Worm (Caenorhabditis elegans) whole organism, late embryonic: ENCODE data around the gene irld-4.

ENCODE experiments used
- C38D4.7 ChIP-seq: fragments of 200-800 bp; sonication (Bioruptor generic); optimal IDR thresholded peaks from 2 replicates; lab custom pipeline; 2018; ENCODE audit warnings: mild to moderate bottlenecking, missing genetic modification characterization, moderate library complexity, missing compliant biosample characterization
- ahr-1 ChIP-seq: sonication (generic microtip); optimal IDR thresholded peaks from 2 replicates; lab custom pipeline; 2016; ENCODE audit warnings: missing genetic modification characterization, missing compliant biosample characterization
- ama-1 ChIP-seq: fragments of 150-350 bp; optimal IDR thresholded peaks from 2 replicates; lab custom pipeline; 2014
- ceh-14 ChIP-seq: sonication (generic microtip); optimal IDR thresholded peaks from 2 replicates; lab custom pipeline; 2016; ENCODE audit warnings: missing genotype, missing genetic modification characterization, missing compliant biosample characterization
- ceh-18 ChIP-seq: sonication (generic microtip); optimal IDR thresholded peaks from 2 replicates; lab custom pipeline; 2016; ENCODE audit warnings: missing genetic modification characterization, missing compliant biosample characterization
- ceh-19 ChIP-seq: fragments of 200-800 bp; sonication (Bioruptor generic); optimal IDR thresholded peaks from 2 replicates; lab custom pipeline; 2018; ENCODE audit warnings: mild to moderate bottlenecking, missing genetic modification characterization, missing compliant biosample characterization
- ceh-2 ChIP-seq: sonication (generic microtip); optimal IDR thresholded peaks from 2 replicates; lab custom pipeline; 2016; ENCODE audit warnings: missing genotype, missing genetic modification characterization, missing compliant biosample characterization
- ceh-24 ChIP-seq: sonication (generic microtip); optimal IDR thresholded peaks from 2 replicates; lab custom pipeline; 2016; ENCODE audit warnings: mild to moderate bottlenecking, missing genetic modification characterization, missing compliant biosample characterization
- ceh-31 ChIP-seq: sonication (generic microtip); optimal IDR thresholded peaks from 2 replicates; lab custom pipeline; 2016; ENCODE audit warnings: missing genetic modification characterization, missing compliant biosample characterization
- ceh-34 ChIP-seq: sonication (generic microtip); optimal IDR thresholded peaks from 2 replicates; lab custom pipeline; 2016; ENCODE audit warnings: mild to moderate bottlenecking, missing genetic modification characterization, missing compliant biosample characterization
- ceh-45 ChIP-seq: fragments of 200-800 bp; sonication (Bioruptor generic); IDR thresholded peaks from 2 replicates; pipeline ENCODE4 v1.3.6; 2022; ENCODE audit warnings: missing genetic modification reagents, missing genetic modification characterization, missing compliant biosample characterization
- ceh-9 ChIP-seq: sonication (generic microtip); optimal IDR thresholded peaks from 2 replicates; lab custom pipeline; 2016; ENCODE audit warnings: mild to moderate bottlenecking, missing genetic modification characterization, inconsistent platforms, missing compliant biosample characterization
- dmd-4 ChIP-seq: sonication (generic microtip); optimal IDR thresholded peaks from 2 replicates; lab custom pipeline; 2016; ENCODE audit warnings: borderline replicate concordance, missing genetic modification characterization, missing compliant biosample characterization
- dve-1 ChIP-seq: sonication (generic microtip); optimal IDR thresholded peaks from 2 replicates; lab custom pipeline; 2017; ENCODE audit warnings: antibody characterized with exemption, mild to moderate bottlenecking, missing genetic modification characterization, missing compliant biosample characterization
- elt-2 ChIP-seq: sonication (generic microtip); optimal IDR thresholded peaks from 2 replicates; lab custom pipeline; 2016; ENCODE audit warnings: missing genetic modification reagents, missing genetic modification characterization, missing compliant biosample characterization
- ets-4 ChIP-seq: sonication (generic microtip); optimal IDR thresholded peaks from 2 replicates; lab custom pipeline; 2016; ENCODE audit warnings: missing genetic modification characterization, missing compliant biosample characterization
- fkh-10 ChIP-seq: fragments of 150-350 bp; optimal IDR thresholded peaks from 2 replicates; lab custom pipeline; 2014; ENCODE audit warnings: missing biosample characterization, missing genetic modification reagents, missing genetic modification characterization
- hlh-6 ChIP-seq: sonication (generic microtip); optimal IDR thresholded peaks from 2 replicates; lab custom pipeline; 2016; ENCODE audit warnings: missing genotype, missing genetic modification characterization, missing compliant biosample characterization
- hlh-8 ChIP-seq: sonication (generic microtip); optimal IDR thresholded peaks from 2 replicates; lab custom pipeline; 2016; ENCODE audit warnings: missing genotype, missing genetic modification characterization, missing compliant biosample characterization
- madf-2 ChIP-seq: sonication (generic microtip); optimal IDR thresholded peaks from 2 replicates; lab custom pipeline; 2017; ENCODE audit warnings: missing genetic modification characterization, missing compliant biosample characterization
- npax-4 ChIP-seq: sonication (generic microtip); optimal IDR thresholded peaks from 2 replicates; lab custom pipeline; 2016; ENCODE audit warnings: missing genetic modification characterization, missing compliant biosample characterization
- odd-2 ChIP-seq: sonication (generic microtip); optimal IDR thresholded peaks from 2 replicates; lab custom pipeline; 2017; ENCODE audit warnings: antibody characterized with exemption, mild to moderate bottlenecking, missing genetic modification characterization, missing compliant biosample characterization
- pag-3 ChIP-seq: sonication (generic microtip); optimal IDR thresholded peaks from 2 replicates; lab custom pipeline; 2016; ENCODE audit warnings: missing compliant biosample characterization, missing genetic modification characterization, borderline replicate concordance
- pha-2 ChIP-seq: sonication (generic microtip); optimal IDR thresholded peaks from 2 replicates; lab custom pipeline; 2017; ENCODE audit warnings: mild to moderate bottlenecking, missing genetic modification characterization, missing compliant biosample characterization
- pha-4 ChIP-seq: fragments of 150-350 bp; optimal IDR thresholded peaks from 2 replicates; lab custom pipeline; 2018; ENCODE audit warnings: missing biosample characterization, missing genetic modification reagents, missing genetic modification characterization
- pqm-1 ChIP-seq: sonication (generic microtip); optimal IDR thresholded peaks from 2 replicates; lab custom pipeline; 2016; ENCODE audit warnings: missing genetic modification characterization, missing compliant biosample characterization
- sdc-2 ChIP-seq: sonication (generic microtip); optimal IDR thresholded peaks from 2 replicates; lab custom pipeline; 2016; ENCODE audit warnings: missing genotype, missing genetic modification characterization, missing compliant biosample characterization
- sox-2 ChIP-seq: fragments of 200-800 bp; sonication (Bioruptor generic); IDR thresholded peaks from 2 replicates; pipeline ENCODE4 v1.3.6; 2022; ENCODE audit warnings: missing genetic modification reagents, missing genetic modification characterization, missing compliant biosample characterization
- sox-4 ChIP-seq: sonication (generic microtip); optimal IDR thresholded peaks from 2 replicates; lab custom pipeline; 2017; ENCODE audit warnings: mild to moderate bottlenecking, missing genetic modification characterization, inconsistent platforms, missing compliant biosample characterization
- syd-9 ChIP-seq: sonication (generic microtip); optimal IDR thresholded peaks from 2 replicates; lab custom pipeline; 2016; ENCODE audit warnings: mild to moderate bottlenecking, missing genetic modification characterization, moderate library complexity, missing compliant biosample characterization
- tbx-2 ChIP-seq: sonication (generic microtip); optimal IDR thresholded peaks from 2 replicates; lab custom pipeline; 2016; ENCODE audit warnings: missing genetic modification characterization, missing compliant biosample characterization
- tbx-7 ChIP-seq: sonication (generic microtip); optimal IDR thresholded peaks from 2 replicates; lab custom pipeline; 2016; ENCODE audit warnings: missing genotype, missing genetic modification characterization, missing compliant biosample characterization
- ttx-3 ChIP-seq: sonication (generic microtip); optimal IDR thresholded peaks from 2 replicates; lab custom pipeline; 2016; ENCODE audit warnings: missing genetic modification reagents, missing genetic modification characterization, missing compliant biosample characterization
- unc-3 ChIP-seq, 2 experiments: fragments of 200-800 bp in 1 of 2; sonication (Bioruptor generic) in 1 of 2; sonication (generic microtip) in 1 of 2; conservative IDR thresholded peaks in 1 of 2; optimal IDR thresholded peaks in 1 of 2; 2 replicates each; pipeline versions ENCODE4 v1.3.6 to Lab custom; 2016 to 2022; ENCODE audit warnings: missing compliant biosample characterization in 2 of 2, missing genetic modification characterization in 2 of 2, missing genetic modification reagents in 1 of 2
- unc-55 ChIP-seq: sonication (generic microtip); optimal IDR thresholded peaks from 2 replicates; lab custom pipeline; 2017; ENCODE audit warnings: missing biosample characterization, missing genetic modification reagents, missing genetic modification characterization
- unc-86 ChIP-seq: sonication (generic microtip); optimal IDR thresholded peaks from 2 replicates; lab custom pipeline; 2016; ENCODE audit warnings: missing genetic modification characterization, missing compliant biosample characterization
- zip-5 ChIP-seq: sonication (generic microtip); optimal IDR thresholded peaks from 2 replicates; lab custom pipeline; 2016; ENCODE audit warnings: missing genetic modification characterization, missing compliant biosample characterization
- ztf-16 ChIP-seq: sonication (generic microtip); optimal IDR thresholded peaks from 2 replicates; lab custom pipeline; 2017; ENCODE audit warnings: missing genetic modification characterization, missing compliant biosample characterization

irld-4 gene

DNA sequence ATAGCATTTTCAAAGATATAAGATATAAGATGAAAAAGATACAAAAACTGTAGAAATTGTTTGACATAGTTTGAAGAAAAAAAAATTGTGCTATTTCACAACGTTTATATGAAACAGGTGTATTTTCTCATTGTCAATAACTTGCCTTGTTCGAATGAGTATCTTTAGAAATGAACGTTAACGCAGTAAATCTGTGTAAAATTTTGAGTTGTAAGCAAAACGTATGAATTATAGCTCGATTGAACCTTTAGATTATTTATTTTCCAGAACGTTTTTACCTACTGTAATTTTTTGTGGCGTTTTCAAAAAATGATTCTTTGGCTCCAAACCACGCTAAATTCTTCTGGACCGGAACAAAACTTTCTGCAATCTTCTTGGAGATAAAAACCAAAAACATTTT is 1.2 kb upstream of the irld-4 start:
- no peak for TF ChIP-seq odd-2 (tag; lab: Kevin White, UChicago)
- no peak for TF ChIP-seq pha-4 (tag; lab: Kevin White, UChicago)
- TF ChIP-seq pqm-1 (tag; lab: Kevin White, UChicago): no peak
- TF ChIP-seq ceh-19 (GFP tag; lab: Kevin White, UChicago): no peak
- TF ChIP-seq madf-2: no peak
- TF ChIP-seq dmd-4 (tag; lab: Kevin White, UChicago): no peak
- no peak for TF ChIP-seq fkh-10 (GFP tag; lab: Kevin White, UChicago)

DNA sequence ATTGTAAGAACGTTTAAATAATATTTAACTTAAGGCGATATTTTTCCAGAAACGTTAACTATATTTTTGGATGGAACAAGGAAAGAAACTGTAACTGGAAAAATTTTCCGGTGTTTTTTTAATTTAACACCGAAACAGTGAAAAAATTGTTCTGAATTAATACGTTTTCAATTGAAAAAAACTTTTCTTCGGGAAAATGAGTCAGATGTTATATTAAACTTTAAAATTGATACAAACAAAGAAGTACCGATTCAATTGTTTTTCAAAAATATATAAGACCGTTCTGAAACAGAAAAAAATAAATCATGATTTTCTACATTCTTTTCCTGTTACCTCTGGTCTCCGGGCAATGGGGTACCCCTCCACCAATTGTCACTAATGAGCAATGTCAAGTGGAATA is 1.9 kb downstream of the irld-4 start, which contains the start of gene ule-2:
ule-2 (plus strand) TSS at position 301 of the 400 bp plus-strand sequence.
- no peak for TF ChIP-seq tbx-2
- no peak for TF ChIP-seq tbx-7 (tag; lab: Kevin White, UChicago)
- no peak for TF ChIP-seq npax-4
- no peak for TF ChIP-seq ceh-18 (tag; lab: Kevin White, UChicago)
- no peak for TF ChIP-seq ceh-24 (tag; lab: Kevin White, UChicago)
- TF ChIP-seq syd-9 (tag; lab: Kevin White, UChicago): no peak
- TF ChIP-seq ceh-45 (GFP tag; lab: Robert Waterston, UW): no peak
- no peak for TF ChIP-seq sox-4
- TF ChIP-seq sox-2 (GFP tag; lab: Robert Waterston, UW): no peak
- TF ChIP-seq ceh-31 (tag; lab: Kevin White, UChicago): no peak
- TF ChIP-seq hlh-6: no peak
- TF ChIP-seq ceh-19 (GFP tag; lab: Kevin White, UChicago): no peak
- TF ChIP-seq dve-1: no peak
- no peak for TF ChIP-seq ceh-2 (tag; lab: Kevin White, UChicago)
- TF ChIP-seq unc-3 (GFP tag; conservative IDR thresholded peaks at IDR 0.05; lab: Robert Waterston, UW): no peak
- no peak for TF ChIP-seq unc-3 (tag; optimal IDR thresholded peaks at IDR 0.05; lab: Kevin White, UChicago)
- TF ChIP-seq pha-4 (tag; lab: Kevin White, UChicago): no peak
- TF ChIP-seq C38D4.7 (GFP tag; lab: Kevin White, UChicago): no peak
- TF ChIP-seq sdc-2: no peak
- no peak for TF ChIP-seq zip-5 (tag; lab: Kevin White, UChicago)
- TF ChIP-seq ama-1 (lab: Kevin White, UChicago): no peak

DNA sequence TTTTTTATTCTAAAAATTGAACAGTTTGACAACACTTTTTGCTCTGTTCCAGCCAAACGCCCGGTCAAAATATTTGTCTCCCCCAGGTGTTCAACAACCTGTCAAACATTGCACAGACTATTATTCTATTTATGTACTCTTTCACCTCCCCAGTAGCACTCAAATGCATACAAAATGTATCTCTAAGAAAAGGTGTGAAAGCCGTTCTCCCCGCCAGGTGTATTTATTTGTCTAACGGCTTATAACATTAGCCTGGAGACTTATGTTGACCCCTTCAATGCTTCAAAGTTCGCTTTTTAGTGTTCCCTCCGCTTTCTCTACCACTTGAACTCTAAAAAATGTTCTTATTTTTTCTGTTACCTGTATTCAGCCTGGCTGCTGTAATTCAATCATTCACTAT is 4.5 kb downstream of the irld-4 start, which contains the start of gene srlf-27:
srlf-27 (plus strand) TSS at position 301 of the 400 bp plus-strand sequence.
- TF ChIP-seq ama-1 (lab: Kevin White, UChicago) (no peak), pag-3 (tag; lab: Kevin White, UChicago) (no peak), pha-2 (tag; lab: Kevin White, UChicago) (no peak), hlh-8 (no peak), unc-55 (GFP tag; lab: Kevin White, UChicago) (no peak)

DNA sequence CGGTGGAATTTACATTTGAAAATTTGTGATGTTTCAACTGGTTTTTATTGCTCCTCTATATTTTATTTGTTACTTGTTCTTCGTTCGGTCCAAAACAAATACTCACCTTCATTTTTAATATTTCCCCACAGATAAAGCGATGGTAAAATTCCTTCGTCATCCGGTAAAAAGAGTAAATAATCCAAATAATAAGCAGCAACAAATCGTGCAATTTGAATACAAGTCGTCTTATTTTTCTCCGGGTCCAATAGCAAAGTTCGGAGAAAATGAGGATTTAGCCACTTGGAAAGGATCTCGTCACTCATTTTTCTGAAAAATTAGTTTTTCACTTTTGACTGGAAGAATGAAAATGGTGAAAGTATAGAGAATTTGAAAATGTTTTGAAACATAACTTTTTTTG is 20.2 kb downstream of the irld-4 start, which contains the start of gene talp-3:
talp-3 (minus strand) TSS at position 315 of the 400 bp plus-strand sequence.
- TF ChIP-seq ceh-14 (tag; lab: Kevin White, UChicago): no peak
- TF ChIP-seq tbx-2: no peak
- no peak for TF ChIP-seq C38D4.7 (GFP tag; lab: Kevin White, UChicago)
- TF ChIP-seq ets-4 (tag; lab: Kevin White, UChicago): no peak
- TF ChIP-seq ahr-1 (tag; lab: Kevin White, UChicago): no peak
- no peak for TF ChIP-seq unc-86 (tag; lab: Kevin White, UChicago)
- TF ChIP-seq unc-55 (GFP tag; lab: Kevin White, UChicago): no peak
- no peak for TF ChIP-seq ceh-2 (tag; lab: Kevin White, UChicago)
- TF ChIP-seq ceh-31 (tag; lab: Kevin White, UChicago): no peak
- no peak for TF ChIP-seq ceh-24 (tag; lab: Kevin White, UChicago)
- TF ChIP-seq pha-4 (tag; lab: Kevin White, UChicago): no peak
- no peak for TF ChIP-seq ceh-34 (tag; lab: Kevin White, UChicago)
- TF ChIP-seq ttx-3 (tag; lab: Kevin White, UChicago): no peak
- no peak for TF ChIP-seq dve-1
- TF ChIP-seq ztf-16 (tag; lab: Kevin White, UChicago): no peak
- no peak for TF ChIP-seq ama-1 (lab: Kevin White, UChicago)
- TF ChIP-seq ceh-9 (tag; lab: Kevin White, UChicago): no peak
- TF ChIP-seq elt-2: no peak
